Worm (Caenorhabditis elegans) whole organism, late embryonic: Measurements from ENCODE around the gene srj-52.

Experiments
- F13H6.1 ChIP-seq: sonication (generic microtip); optimal IDR thresholded peaks from 2 replicates; lab custom pipeline; 2016; ENCODE audit warnings: missing genetic modification characterization, missing compliant biosample characterization
- ceh-30 ChIP-seq: fragments of 150-350 bp; optimal IDR thresholded peaks from 2 replicates; lab custom pipeline; 2014; ENCODE audit warnings: missing biosample characterization, missing genetic modification characterization
- ceh-48 ChIP-seq: sonication (generic microtip); optimal IDR thresholded peaks from 2 replicates; lab custom pipeline; 2016; ENCODE audit warnings: missing genetic modification characterization, inconsistent platforms, missing compliant biosample characterization
- che-1 ChIP-seq: sonication (generic microtip); optimal IDR thresholded peaks from 2 replicates; lab custom pipeline; 2016; ENCODE audit warnings: mild to moderate bottlenecking, missing genetic modification characterization, missing compliant biosample characterization
- dve-1 ChIP-seq: sonication (generic microtip); optimal IDR thresholded peaks from 2 replicates; lab custom pipeline; 2017; ENCODE audit warnings: antibody characterized with exemption, mild to moderate bottlenecking, missing genetic modification characterization, missing compliant biosample characterization
- ets-4 ChIP-seq: sonication (generic microtip); optimal IDR thresholded peaks from 2 replicates; lab custom pipeline; 2016; ENCODE audit warnings: missing genetic modification characterization, missing compliant biosample characterization
- fkh-10 ChIP-seq: fragments of 150-350 bp; optimal IDR thresholded peaks from 2 replicates; lab custom pipeline; 2014; ENCODE audit warnings: missing biosample characterization, missing genetic modification reagents, missing genetic modification characterization
- nfya-1 ChIP-seq: sonication (generic microtip); optimal IDR thresholded peaks from 2 replicates; lab custom pipeline; 2017; ENCODE audit warnings: missing genetic modification characterization, mild to moderate bottlenecking, missing compliant biosample characterization, antibody characterized with exemption, moderate library complexity
- nhr-11 ChIP-seq: fragments of 150-350 bp; optimal IDR thresholded peaks from 2 replicates; lab custom pipeline; 2014; ENCODE audit warnings: missing biosample characterization, missing genetic modification characterization
- npax-4 ChIP-seq: sonication (generic microtip); optimal IDR thresholded peaks from 2 replicates; lab custom pipeline; 2016; ENCODE audit warnings: missing genetic modification characterization, missing compliant biosample characterization
- sox-4 ChIP-seq: sonication (generic microtip); optimal IDR thresholded peaks from 2 replicates; lab custom pipeline; 2017; ENCODE audit warnings: mild to moderate bottlenecking, missing genetic modification characterization, inconsistent platforms, missing compliant biosample characterization
- syd-9 ChIP-seq: sonication (generic microtip); optimal IDR thresholded peaks from 2 replicates; lab custom pipeline; 2016; ENCODE audit warnings: mild to moderate bottlenecking, missing genetic modification characterization, moderate library complexity, missing compliant biosample characterization
- ttx-3 ChIP-seq: sonication (generic microtip); optimal IDR thresholded peaks from 2 replicates; lab custom pipeline; 2016; ENCODE audit warnings: missing genetic modification reagents, missing genetic modification characterization, missing compliant biosample characterization

ce11 chrV:682031-682430 is 13.8 kb downstream of the srj-52 start, which contains the start of gene srx-23:
- TF ChIP-seq ets-4 (tag; lab: Kevin White, UChicago) (no peak), fkh-10 (GFP tag; lab: Kevin White, UChicago) (no peak), F13H6.1 (tag; lab: Kevin White, UChicago) (no peak), nfya-1 (tag; lab: Kevin White, UChicago) (no peak), npax-4 (tag; lab: Kevin White, UChicago) (no peak), dve-1 (tag; lab: Kevin White, UChicago) (no peak), syd-9 (tag; lab: Kevin White, UChicago) (no peak), ceh-30 (tag; lab: Kevin White, UChicago) (no peak), che-1 (no peak), ceh-48 (no peak), ttx-3 (tag; lab: Kevin White, UChicago) (no peak), nhr-11 (no peak), sox-4 (tag; lab: Kevin White, UChicago) (no peak)
